Worm (Caenorhabditis elegans) whole organism, L2 larva: Measurements from ENCODE around the gene F13H10.9.
"Not testable (repeated sequence)": the region's sequence is repeated elsewhere in the genome, so short reads cannot be mapped to it uniquely, and the experiment has no call there.

Experiments
- C34F6.9 ChIP-seq: fragments of 150-350 bp; optimal IDR thresholded peaks from 2 replicates; lab custom pipeline; 2014; ENCODE audit warnings: missing biosample characterization, missing genetic modification characterization
- F13H6.1 ChIP-seq: sonication (generic microtip); optimal IDR thresholded peaks from 2 replicates; lab custom pipeline; 2016; ENCODE audit warnings: missing genetic modification characterization, missing compliant biosample characterization
- Y55F3AM.14 ChIP-seq: fragments of 200-800 bp; sonication (Bioruptor generic); optimal IDR thresholded peaks from 2 replicates; lab custom pipeline; 2018; ENCODE audit warnings: mild to moderate bottlenecking, missing genetic modification characterization, missing compliant biosample characterization
- ZK546.5 ChIP-seq: sonication (generic microtip); optimal IDR thresholded peaks from 2 replicates; lab custom pipeline; 2017; ENCODE audit warnings: missing biosample characterization, missing genetic modification characterization
- aly-2 ChIP-seq: fragments of 150-350 bp; optimal IDR thresholded peaks from 2 replicates; lab custom pipeline; 2014; ENCODE audit warnings: missing biosample characterization, missing genetic modification characterization
- blmp-1 ChIP-seq: sonication (generic microtip); optimal IDR thresholded peaks from 2 replicates; lab custom pipeline; 2017; ENCODE audit warnings: missing genetic modification characterization, mild to moderate bottlenecking, missing compliant biosample characterization, antibody characterized with exemption, moderate library complexity; ENCODE audit not compliant: insufficient read depth
- ceh-82 ChIP-seq: fragments of 150-350 bp; optimal IDR thresholded peaks from 2 replicates; lab custom pipeline; 2014; ENCODE audit warnings: missing biosample characterization, missing genetic modification characterization
- crh-2 ChIP-seq: sonication (generic microtip); optimal IDR thresholded peaks from 2 replicates; lab custom pipeline; 2017; ENCODE audit warnings: missing biosample characterization, missing genetic modification characterization
- egl-27 ChIP-seq: sonication (generic microtip); optimal IDR thresholded peaks from 3 replicates; lab custom pipeline; 2017; ENCODE audit warnings: missing biosample characterization, missing genetic modification reagents, missing genetic modification characterization
- elt-1 ChIP-seq: fragments of 150-350 bp; optimal IDR thresholded peaks from 2 replicates; lab custom pipeline; 2014; ENCODE audit warnings: missing biosample characterization, missing genetic modification characterization
- fos-1 ChIP-seq: fragments of 150-350 bp; optimal IDR thresholded peaks from 2 replicates; lab custom pipeline; 2014; ENCODE audit warnings: missing biosample characterization, missing genetic modification characterization
- gmeb-1 ChIP-seq: fragments of 150-350 bp; optimal IDR thresholded peaks from 2 replicates; lab custom pipeline; 2014; ENCODE audit warnings: missing biosample characterization, missing genetic modification characterization
- lin-39 ChIP-seq: fragments of 150-350 bp; optimal IDR thresholded peaks from 2 replicates; lab custom pipeline; 2014; ENCODE audit warnings: missing biosample characterization, missing genetic modification reagents, missing genetic modification characterization
- lsy-2 ChIP-seq, 2 experiments: fragments of 150-350 bp in 1 of 2; sonication (generic microtip) in 1 of 2; optimal IDR thresholded peaks; 2 replicates each; lab custom pipeline; 2014 to 2017; ENCODE audit warnings: missing biosample characterization in 2 of 2, missing genetic modification characterization in 2 of 2
- mab-5 ChIP-seq: fragments of 150-350 bp; optimal IDR thresholded peaks from 2 replicates; lab custom pipeline; 2014; ENCODE audit warnings: missing biosample characterization, missing genetic modification characterization
- mbf-1 ChIP-seq: sonication (generic microtip); optimal IDR thresholded peaks from 2 replicates; lab custom pipeline; 2017; ENCODE audit warnings: missing biosample characterization, missing genetic modification characterization
- nhr-10 ChIP-seq: sonication (generic microtip); optimal IDR thresholded peaks from 2 replicates; lab custom pipeline; 2017; ENCODE audit warnings: missing biosample characterization, missing genetic modification characterization
- nhr-129 ChIP-seq: fragments of 150-350 bp; optimal IDR thresholded peaks from 2 replicates; lab custom pipeline; 2014; ENCODE audit warnings: missing biosample characterization, missing genetic modification characterization
- nhr-21 ChIP-seq: fragments of 150-350 bp; optimal IDR thresholded peaks from 2 replicates; lab custom pipeline; 2014; ENCODE audit warnings: missing biosample characterization, missing genetic modification characterization
- nhr-237 ChIP-seq: fragments of 150-350 bp; optimal IDR thresholded peaks from 2 replicates; lab custom pipeline; 2014; ENCODE audit warnings: missing biosample characterization, missing genetic modification characterization
- nhr-25 ChIP-seq: fragments of 150-350 bp; sonication (generic microtip); optimal IDR thresholded peaks from 3 replicates; lab custom pipeline; 2014; ENCODE audit warnings: missing biosample characterization, missing genetic modification characterization
- nhr-6 ChIP-seq: fragments of 150-350 bp; optimal IDR thresholded peaks from 2 replicates; lab custom pipeline; 2014; ENCODE audit warnings: missing biosample characterization, missing genetic modification characterization
- nhr-77 ChIP-seq: fragments of 150-350 bp; optimal IDR thresholded peaks from 2 replicates; lab custom pipeline; 2014; ENCODE audit warnings: missing biosample characterization, missing genetic modification characterization
- peb-1 ChIP-seq: fragments of 150-350 bp; optimal IDR thresholded peaks from 2 replicates; lab custom pipeline; 2014; ENCODE audit warnings: missing biosample characterization, missing genetic modification characterization
- sem-4 ChIP-seq: fragments of 150-350 bp; optimal IDR thresholded peaks from 2 replicates; lab custom pipeline; 2014; ENCODE audit warnings: missing biosample characterization, missing genetic modification reagents, missing genetic modification characterization
- skn-1 ChIP-seq: sonication (generic microtip); optimal IDR thresholded peaks from 2 replicates; lab custom pipeline; 2017; ENCODE audit warnings: missing biosample characterization, missing genetic modification characterization
- sma-3 ChIP-seq: sonication (generic microtip); optimal IDR thresholded peaks from 2 replicates; lab custom pipeline; 2016; ENCODE audit warnings: missing genetic modification reagents, missing genetic modification characterization, missing compliant biosample characterization
- sma-9 ChIP-seq, 2 experiments: fragments of 150-350 bp in 1 of 2; sonication (generic microtip) in 1 of 2; optimal IDR thresholded peaks; 2 replicates each; lab custom pipeline; 2014 to 2016; ENCODE audit warnings: missing genetic modification characterization in 2 of 2, mild to moderate bottlenecking in 1 of 2, missing biosample characterization in 1 of 2, missing compliant biosample characterization in 1 of 2, missing genetic modification reagents in 1 of 2, moderate library complexity in 1 of 2
- snpc-4 ChIP-seq: fragments of 150-350 bp; optimal IDR thresholded peaks from 2 replicates; lab custom pipeline; 2014; ENCODE audit warnings: missing biosample characterization, missing genetic modification characterization
- unc-55 ChIP-seq: fragments of 150-350 bp; sonication (generic microtip); optimal IDR thresholded peaks from 3 replicates; lab custom pipeline; 2014; ENCODE audit warnings: missing biosample characterization, missing genetic modification reagents, missing genetic modification characterization
- unc-62 ChIP-seq: fragments of 150-350 bp; optimal IDR thresholded peaks from 2 replicates; lab custom pipeline; 2014; ENCODE audit warnings: missing biosample characterization, missing genetic modification reagents, missing genetic modification characterization
- zag-1 ChIP-seq: fragments of 150-350 bp; optimal IDR thresholded peaks from 2 replicates; lab custom pipeline; 2014; ENCODE audit warnings: missing biosample characterization, missing genetic modification characterization
- ztf-1 ChIP-seq: fragments of 200-800 bp; sonication (Bioruptor generic); conservative IDR thresholded peaks from 2 replicates; pipeline ENCODE4 v1.3.6; 2022; ENCODE audit warnings: missing genetic modification characterization, missing compliant biosample characterization
- ztf-11 ChIP-seq: sonication (generic microtip); optimal IDR thresholded peaks from 2 replicates; lab custom pipeline; 2017; ENCODE audit warnings: missing biosample characterization, missing genetic modification characterization
- ztf-4 ChIP-seq: fragments of 150-350 bp; optimal IDR thresholded peaks from 2 replicates; lab custom pipeline; 2014; ENCODE audit warnings: missing biosample characterization, missing genetic modification characterization

The F13H10.9 gene

ce11 chrIV:10985568-10986035 lies 16.1 kb upstream of the F13H10.9 start, which contains the start of gene cyb-2.1:
cyb-2.1 (plus strand) TSS chrIV:10985985.
- TF ChIP-seq snpc-4 (tag; lab: Kevin White, UChicago), result no peak
- no peak for TF ChIP-seq mab-5 (tag; lab: Kevin White, UChicago)
- no peak for TF ChIP-seq crh-2 (tag; lab: Kevin White, UChicago)
- TF ChIP-seq skn-1 (tag; lab: Kevin White, UChicago), result no peak
- no peak for TF ChIP-seq nhr-129
- TF ChIP-seq ceh-82 (tag; lab: Kevin White, UChicago), result no peak
- no peak for TF ChIP-seq nhr-25 (tag; lab: Kevin White, UChicago)
- no peak for TF ChIP-seq lsy-2 (tag; optimal IDR thresholded peaks at IDR 0.05; lab: Kevin White, UChicago)
- no peak for TF ChIP-seq ztf-11 (tag; lab: Kevin White, UChicago)
- TF ChIP-seq ztf-1 (GFP tag; lab: Robert Waterston, UW), result no peak
- no peak for TF ChIP-seq unc-62 (GFP tag; lab: Kevin White, UChicago)
- TF ChIP-seq Y55F3AM.14, result no peak
- TF ChIP-seq blmp-1, result no peak
- TF ChIP-seq sem-4 (tag; lab: Kevin White, UChicago), result no peak
- TF ChIP-seq nhr-77 (tag; lab: Kevin White, UChicago), result no peak
- no peak for TF ChIP-seq unc-55 (GFP tag; lab: Kevin White, UChicago)

- not testable (repeated sequence) for TF ChIP-seq crh-2 (tag; lab: Kevin White, UChicago); fos-1 (tag; lab: Kevin White, UChicago); lsy-2 (tag; optimal IDR thresholded peaks at IDR 0.05; lab: Kevin White, UChicago)
- TF ChIP-seq, all 48 proteins: peak for 0; not testable (repeated sequence) for 48
Observed at ce11 chrIV:10987342-10987945, 14.3 kb upstream of the F13H10.9 start, which contains the start of gene Y43E12A.3. Y43E12A.3 (plus strand) TSS chrIV:10987895.

- no peak for TF ChIP-seq mbf-1 (tag; lab: Kevin White, UChicago)
- TF ChIP-seq elt-1 (tag; lab: Kevin White, UChicago), result no peak
- no peak for TF ChIP-seq ZK546.5 (tag; lab: Kevin White, UChicago)
- TF ChIP-seq nhr-237, result no peak
- no peak for TF ChIP-seq nhr-6 (tag; lab: Kevin White, UChicago)
- no peak for TF ChIP-seq skn-1 (tag; lab: Kevin White, UChicago)
- no peak for TF ChIP-seq unc-55 (GFP tag; lab: Kevin White, UChicago)
- TF ChIP-seq nhr-10 (tag; lab: Kevin White, UChicago), result no peak
- TF ChIP-seq, all 48 proteins: peak for 0
Observed at ce11 chrIV:10990699-10991098, 11.0 kb upstream of the F13H10.9 start, which contains the start of gene F13H10.5. F13H10.5 (plus strand) TSS chrIV:10990999.

- TF ChIP-seq F13H6.1 (no peak), unc-55 (GFP tag; lab: Kevin White, UChicago) (peak; percentile 12)
Observed at ce11 chrIV:11004273-11004672, 2.6 kb downstream of the F13H10.9 start, which contains the start of gene F13H10.1. F13H10.1 (plus strand) TSS chrIV:11004573.

- TF ChIP-seq sma-3 (GFP tag; lab: Kevin White, UChicago) (no peak), lsy-2 (tag; optimal IDR thresholded peaks at IDR 0.05; lab: Kevin White, UChicago) (peak in 1 of 2 experiments; percentile 6)
Observed at ce11 chrIV:11006383-11006782, 4.7 kb downstream of the F13H10.9 start.

DNA sequence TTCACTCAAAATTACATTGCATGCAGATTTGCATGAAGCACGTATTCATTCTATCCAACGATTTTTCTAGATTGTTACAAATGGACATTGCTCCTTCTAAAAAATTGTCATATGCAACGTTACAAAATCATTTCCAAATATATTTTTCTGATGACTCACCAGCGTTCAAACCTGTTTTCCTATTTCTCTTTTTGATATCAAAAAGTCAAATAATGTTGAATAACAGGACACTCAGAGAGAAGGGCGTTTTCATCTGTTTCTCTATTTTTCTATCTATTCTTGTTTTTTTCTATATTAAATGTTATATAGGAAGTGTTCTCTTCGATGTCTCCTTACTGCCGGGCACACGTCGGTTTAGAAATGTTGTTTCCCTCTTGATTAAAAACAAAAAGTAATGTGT lies 5.2 kb downstream of the F13H10.9 start:
- TF ChIP-seq lin-39 (tag; lab: Kevin White, UChicago) (no peak), fos-1 (tag; lab: Kevin White, UChicago) (peak; percentile 64)

DNA sequence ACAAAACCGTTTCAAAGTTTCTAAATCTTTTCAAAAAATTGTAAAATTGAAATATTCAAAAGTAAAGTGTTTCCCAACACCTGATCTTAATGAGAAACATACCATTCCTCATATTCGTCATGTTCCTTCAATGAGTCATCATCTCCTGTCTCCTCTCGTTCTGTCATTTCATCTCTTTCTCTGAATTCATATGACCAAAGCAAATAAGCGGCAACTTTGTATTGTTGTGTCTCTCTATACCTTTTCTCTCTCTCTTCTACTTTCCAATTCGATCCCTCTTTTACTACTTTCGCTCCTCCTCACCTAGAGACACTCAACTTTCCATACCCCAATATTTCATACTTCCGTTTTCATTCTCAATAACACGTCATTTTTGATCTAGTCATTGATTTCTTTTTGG lies 6.5 kb downstream of the F13H10.9 start:
- TF ChIP-seq aly-2 (tag; lab: Kevin White, UChicago) (no peak), nhr-10 (tag; lab: Kevin White, UChicago) (no peak), sem-4 (tag; lab: Kevin White, UChicago) (no peak), elt-1 (tag; lab: Kevin White, UChicago) (no peak), nhr-129 (peak; percentile 75), egl-27 (no peak), gmeb-1 (no peak), peb-1 (tag; lab: Kevin White, UChicago) (no peak), blmp-1 (peak; percentile 89), zag-1 (tag; lab: Kevin White, UChicago) (no peak), lsy-2 (tag; optimal IDR thresholded peaks at IDR 0.05; lab: Kevin White, UChicago) (no peak), unc-55 (GFP tag; lab: Kevin White, UChicago) (no peak), sma-9 (GFP tag; optimal IDR thresholded peaks at IDR 0.05; lab: Kevin White, UChicago) (peak; percentile 24), sma-9 (tag; optimal IDR thresholded peaks at IDR 0.05; lab: Kevin White, UChicago) (no peak), crh-2 (tag; lab: Kevin White, UChicago) (peak; percentile 33), fos-1 (tag; lab: Kevin White, UChicago) (peak; percentile 78), nhr-25 (tag; lab: Kevin White, UChicago) (peak; percentile 66), ztf-4 (tag; lab: Kevin White, UChicago) (no peak), sma-3 (GFP tag; lab: Kevin White, UChicago) (peak; percentile 48), nhr-21 (tag; lab: Kevin White, UChicago) (peak; percentile 32), F13H6.1 (peak; percentile 1), ztf-11 (tag; lab: Kevin White, UChicago) (no peak), C34F6.9 (tag; lab: Kevin White, UChicago) (peak; percentile 2), ZK546.5 (tag; lab: Kevin White, UChicago) (no peak), unc-62 (GFP tag; lab: Kevin White, UChicago) (no peak)
- TF ChIP-seq, all 48 proteins: peak for 10
